Worm (Caenorhabditis elegans): ENCODE results near the gene srd-44.

srd-44 gene

DNA sequence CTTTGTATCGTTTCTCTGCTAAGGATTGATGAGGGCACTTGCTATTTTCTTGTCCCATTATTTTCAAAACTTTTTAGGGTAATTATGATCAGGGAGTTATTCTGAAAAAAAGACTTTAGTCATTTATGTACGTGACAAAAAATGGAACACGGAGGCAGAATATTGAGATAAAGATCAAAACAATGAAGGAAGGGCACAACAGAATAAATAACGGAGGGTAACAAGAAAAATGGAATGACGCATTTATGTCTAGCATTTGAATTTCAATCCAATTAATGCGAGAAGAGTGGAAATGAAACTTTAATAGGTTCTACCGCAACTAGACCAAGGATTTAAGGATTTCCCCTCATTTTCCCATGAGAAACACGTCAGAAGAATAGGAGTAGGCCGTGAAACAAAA, 40.1 kb downstream of the srd-44 start, which contains the start of gene glb-13:
glb-13 (minus strand) TSS at position 101 of the 400 bp plus-strand sequence.
- TF ChIP-seq ceh-13 (GFP tag; optimal IDR thresholded peaks at IDR 0.05) = no peak
- TF ChIP-seq pes-1 (GFP tag; IDR thresholded peaks at IDR 0.05) = no peak
- no peak for TF ChIP-seq tra-4 (tag; optimal IDR thresholded peaks at IDR 0.05)
- TF ChIP-seq tbx-37 (GFP tag; conservative IDR thresholded peaks at IDR 0.05) = no peak
- TF ChIP-seq B0310.2 (tag; optimal IDR thresholded peaks at IDR 0.05) = no peak
- no peak for TF ChIP-seq hmbx-1 (tag; optimal IDR thresholded peaks at IDR 0.05)
- no peak for TF ChIP-seq tbx-11 (GFP tag; IDR thresholded peaks at IDR 0.05)
- TF ChIP-seq hmg-4 (GFP tag; optimal IDR thresholded peaks at IDR 0.05) = no peak
- TF ChIP-seq ceh-36 (tag; optimal IDR thresholded peaks at IDR 0.05) = no peak
- no peak for TF ChIP-seq sea-1 (GFP tag; conservative IDR thresholded peaks at IDR 0.05)
- no peak for TF ChIP-seq ama-1 (optimal IDR thresholded peaks at IDR 0.05)
- TF ChIP-seq ets-7 (tag; optimal IDR thresholded peaks at IDR 0.05) = no peak
- no peak for TF ChIP-seq F13C5.2 (tag; optimal IDR thresholded peaks at IDR 0.05)
- TF ChIP-seq flt-1 (GFP tag; IDR thresholded peaks at IDR 0.05) = no peak
- TF ChIP-seq hnd-1 (tag; optimal IDR thresholded peaks at IDR 0.05) = no peak
- TF ChIP-seq aly-1 (tag; optimal IDR thresholded peaks at IDR 0.05) = no peak
- no peak for TF ChIP-seq scrt-1 (GFP tag; IDR thresholded peaks at IDR 0.05)
